Worm (Caenorhabditis elegans) whole organism, L2 larva: Measurements from ENCODE around the gene srx-41.

ENCODE experiments used
- alr-1 ChIP-seq: fragments of 150-350 bp; optimal IDR thresholded peaks from 2 replicates; lab custom pipeline; 2014; ENCODE audit warnings: missing biosample characterization, missing genetic modification characterization
- aly-2 ChIP-seq: fragments of 150-350 bp; optimal IDR thresholded peaks from 2 replicates; lab custom pipeline; 2014; ENCODE audit warnings: missing biosample characterization, missing genetic modification characterization
- blmp-1 ChIP-seq: sonication (generic microtip); optimal IDR thresholded peaks from 2 replicates; lab custom pipeline; 2017; ENCODE audit warnings: missing genetic modification characterization, mild to moderate bottlenecking, missing compliant biosample characterization, antibody characterized with exemption, moderate library complexity; ENCODE audit not compliant: insufficient read depth
- ceh-82 ChIP-seq: fragments of 150-350 bp; optimal IDR thresholded peaks from 2 replicates; lab custom pipeline; 2014; ENCODE audit warnings: missing biosample characterization, missing genetic modification characterization
- elt-1 ChIP-seq: fragments of 150-350 bp; optimal IDR thresholded peaks from 2 replicates; lab custom pipeline; 2014; ENCODE audit warnings: missing biosample characterization, missing genetic modification characterization
- elt-3 ChIP-seq: sonication (generic microtip); optimal IDR thresholded peaks from 2 replicates; lab custom pipeline; 2017; ENCODE audit warnings: missing biosample characterization, missing genetic modification characterization
- mdl-1 ChIP-seq, 2 experiments: fragments of 150-350 bp in 1 of 2; sonication (generic microtip) in 1 of 2; optimal IDR thresholded peaks; 2 replicates each; lab custom pipeline; 2017; ENCODE audit warnings: missing biosample characterization in 2 of 2, missing genetic modification characterization in 2 of 2
- nhr-10 ChIP-seq: sonication (generic microtip); optimal IDR thresholded peaks from 2 replicates; lab custom pipeline; 2017; ENCODE audit warnings: missing biosample characterization, missing genetic modification characterization
- nhr-21 ChIP-seq: fragments of 150-350 bp; optimal IDR thresholded peaks from 2 replicates; lab custom pipeline; 2014; ENCODE audit warnings: missing biosample characterization, missing genetic modification characterization
- nhr-77 ChIP-seq: fragments of 150-350 bp; optimal IDR thresholded peaks from 2 replicates; lab custom pipeline; 2014; ENCODE audit warnings: missing biosample characterization, missing genetic modification characterization
- sem-4 ChIP-seq: fragments of 150-350 bp; optimal IDR thresholded peaks from 2 replicates; lab custom pipeline; 2014; ENCODE audit warnings: missing biosample characterization, missing genetic modification reagents, missing genetic modification characterization
- sma-3 ChIP-seq: sonication (generic microtip); optimal IDR thresholded peaks from 2 replicates; lab custom pipeline; 2016; ENCODE audit warnings: missing genetic modification reagents, missing genetic modification characterization, missing compliant biosample characterization
- snpc-4 ChIP-seq: fragments of 150-350 bp; optimal IDR thresholded peaks from 2 replicates; lab custom pipeline; 2014; ENCODE audit warnings: missing biosample characterization, missing genetic modification characterization

DNA sequence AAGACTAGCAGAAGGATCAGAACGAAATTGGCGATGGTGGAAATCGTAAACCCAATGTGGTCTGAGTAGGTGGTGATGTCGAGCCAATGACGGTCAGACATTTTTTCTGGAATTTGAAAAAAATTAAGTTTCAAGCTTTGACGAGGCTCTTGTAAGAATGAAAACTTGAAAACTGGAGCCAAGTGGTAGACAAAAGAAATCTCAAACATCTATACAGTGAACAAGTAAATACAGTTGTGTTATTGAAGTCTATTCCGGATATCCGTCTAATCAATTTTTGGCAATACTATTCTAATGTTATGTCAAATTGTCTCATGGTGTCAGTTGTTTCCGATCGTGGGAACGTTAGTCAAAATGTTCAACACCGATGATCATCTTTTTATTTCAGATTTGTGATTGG, 29.9 kb upstream of the srx-41 start, which contains the start of gene str-113:
- TF ChIP-seq sma-3 (GFP tag; lab: Kevin White, UChicago) (no peak), snpc-4 (tag; lab: Kevin White, UChicago) (no peak), nhr-10 (tag; lab: Kevin White, UChicago) (no peak), alr-1 (tag; lab: Kevin White, UChicago) (no peak), nhr-77 (tag; lab: Kevin White, UChicago) (no peak), sem-4 (no peak), ceh-82 (tag; lab: Kevin White, UChicago) (no peak), aly-2 (tag; lab: Kevin White, UChicago) (no peak), elt-1 (tag; lab: Kevin White, UChicago) (no peak), elt-3 (no peak), blmp-1 (no peak), nhr-21 (tag; lab: Kevin White, UChicago) (no peak), mdl-1 (tag; optimal IDR thresholded peaks at IDR 0.05; lab: Kevin White, UChicago) (no peak)
